Worm (Caenorhabditis elegans) whole organism, mixed stage, embryonic: ENCODE measurements around the gene cyl-1.
A peak's percentile ranks its signal among the peaks of the same experiment; 100 is the strongest.

Source experiments
- ceh-83 ChIP-seq: fragments of 200-800 bp; sonication (Bioruptor generic); optimal IDR thresholded peaks from 2 replicates; lab custom pipeline; 2018; ENCODE audit warnings: mild to moderate bottlenecking, missing genetic modification characterization, missing compliant biosample characterization
- ces-1 ChIP-seq: fragments of 150-350 bp; optimal IDR thresholded peaks from 2 replicates; lab custom pipeline; 2014; ENCODE audit warnings: missing biosample characterization, missing genetic modification reagents, missing genetic modification characterization
- elt-3 ChIP-seq: fragments of 150-350 bp; optimal IDR thresholded peaks from 2 replicates; lab custom pipeline; 2014; ENCODE audit warnings: missing biosample characterization, missing genetic modification characterization
- lin-13 ChIP-seq: fragments of 150-350 bp; optimal IDR thresholded peaks from 2 replicates; lab custom pipeline; 2014; ENCODE audit warnings: missing biosample characterization, missing genetic modification characterization
- mep-1 ChIP-seq: fragments of 150-350 bp; optimal IDR thresholded peaks from 2 replicates; lab custom pipeline; 2017; ENCODE audit warnings: missing biosample characterization, missing genetic modification reagents, missing genetic modification characterization, inconsistent platforms
- mls-2 ChIP-seq: sonication (generic microtip); optimal IDR thresholded peaks from 2 replicates; lab custom pipeline; 2016; ENCODE audit warnings: mild to moderate bottlenecking, missing genetic modification characterization, moderate library complexity, missing compliant biosample characterization
- nhr-12 ChIP-seq: fragments of 150-350 bp; optimal IDR thresholded peaks from 2 replicates; lab custom pipeline; 2014; ENCODE audit warnings: missing biosample characterization, missing genetic modification characterization
- snpc-4 ChIP-seq: fragments of 150-350 bp; optimal IDR thresholded peaks from 2 replicates; lab custom pipeline; 2014; ENCODE audit warnings: missing biosample characterization, missing genetic modification characterization
- unc-62 ChIP-seq: fragments of 150-350 bp; optimal IDR thresholded peaks from 2 replicates; lab custom pipeline; 2014; ENCODE audit warnings: missing biosample characterization, missing genetic modification reagents, missing genetic modification characterization
- ztf-11 ChIP-seq: fragments of 150-350 bp; optimal IDR thresholded peaks from 2 replicates; lab custom pipeline; 2014; ENCODE audit warnings: missing biosample characterization, missing genetic modification characterization

DNA sequence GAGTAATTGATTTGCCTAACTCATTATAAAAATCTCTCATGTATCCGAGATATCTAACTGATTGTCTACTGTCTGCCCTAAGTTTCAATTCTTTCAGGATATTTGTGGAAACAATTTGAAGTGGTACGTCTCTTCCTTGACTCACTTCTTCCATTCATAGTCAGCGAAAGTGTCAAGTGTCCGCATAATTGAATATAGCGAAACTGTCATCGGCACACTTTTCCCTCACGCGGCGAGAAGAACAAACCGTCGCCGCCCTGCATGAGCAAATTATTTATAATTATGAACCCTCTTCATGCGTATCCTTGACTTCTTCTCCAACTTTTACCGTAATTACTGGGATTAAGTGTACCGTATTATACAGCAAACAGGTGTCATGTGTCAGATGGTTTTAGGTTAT lies 44.9 kb downstream of the cyl-1 start:
- TF ChIP-seq nhr-12 = no peak
- TF ChIP-seq lin-13 (tag; lab: Kevin White, UChicago) = no peak
- peak; percentile 68 for TF ChIP-seq ces-1 (GFP tag; lab: Kevin White, UChicago)
- TF ChIP-seq unc-62 (GFP tag; lab: Kevin White, UChicago) = no peak
- TF ChIP-seq ztf-11 (tag; lab: Kevin White, UChicago) = no peak
- TF ChIP-seq snpc-4 = no peak
- TF ChIP-seq mep-1 (tag; lab: Kevin White, UChicago) = no peak
- TF ChIP-seq mls-2 (tag; lab: Kevin White, UChicago) = peak; percentile 17
- TF ChIP-seq ceh-83 (GFP tag; lab: Kevin White, UChicago) = no peak
- TF ChIP-seq elt-3 (tag; lab: Kevin White, UChicago) = no peak
